Worm (Caenorhabditis elegans) whole organism, L3 larva: ENCODE measurements around the gene F49E8.8.

ENCODE experiments used
- elt-3 ChIP-seq, 3 experiments: fragments of 150-350 bp in 1 of 3; sonication (generic microtip) in 2 of 3; optimal IDR thresholded peaks; 2 replicates in 2 of 3; 4 replicates in 1 of 3; lab custom pipeline; 2014 to 2017; ENCODE audit warnings: missing biosample characterization in 3 of 3, missing genetic modification characterization in 3 of 3
- lin-15B ChIP-seq: fragments of 150-350 bp; optimal IDR thresholded peaks from 2 replicates; lab custom pipeline; 2014; ENCODE audit warnings: missing biosample characterization, missing genetic modification characterization
- pqm-1 ChIP-seq: fragments of 150-350 bp; optimal IDR thresholded peaks from 2 replicates; lab custom pipeline; 2017; ENCODE audit warnings: missing biosample characterization, missing genetic modification characterization, inconsistent platforms
- skn-1 ChIP-seq: fragments of 150-350 bp; optimal IDR thresholded peaks from 2 replicates; lab custom pipeline; 2014; ENCODE audit warnings: missing biosample characterization, missing genetic modification characterization
- unc-39 ChIP-seq: sonication (generic microtip); optimal IDR thresholded peaks from 4 replicates; lab custom pipeline; 2017; ENCODE audit warnings: missing biosample characterization, missing genetic modification characterization
- unc-62 ChIP-seq: fragments of 150-350 bp; sonication (generic microtip); optimal IDR thresholded peaks from 4 replicates; lab custom pipeline; 2014; ENCODE audit warnings: missing biosample characterization, missing genetic modification reagents, missing genetic modification characterization
- ztf-11 ChIP-seq: fragments of 150-350 bp; optimal IDR thresholded peaks from 2 replicates; lab custom pipeline; 2014; ENCODE audit warnings: missing biosample characterization, missing genetic modification characterization
- ztf-4 ChIP-seq: fragments of 150-350 bp; optimal IDR thresholded peaks from 2 replicates; lab custom pipeline; 2014; ENCODE audit warnings: missing biosample characterization, missing genetic modification characterization

- TF ChIP-seq pqm-1 = no peak
- TF ChIP-seq ztf-11 (tag; lab: Kevin White, UChicago) = no peak
- TF ChIP-seq ztf-4 (tag; lab: Kevin White, UChicago) = no peak
- no peak for TF ChIP-seq elt-3 (tag; optimal IDR thresholded peaks at IDR 0.05; lab: Kevin White, UChicago)
- no peak for TF ChIP-seq unc-62 (GFP tag; lab: Kevin White, UChicago)
- TF ChIP-seq unc-39 (tag; lab: Kevin White, UChicago) = no peak
- no peak for TF ChIP-seq lin-15B (tag; lab: Kevin White, UChicago)
- TF ChIP-seq skn-1 (tag; lab: Kevin White, UChicago) = no peak
Measured at ce11 chrIV:7554351-7554750, 2.1 kb upstream of the F49E8.8 start, which contains the start of gene F49E8.6.
